Worm (Caenorhabditis elegans): ENCODE measurements around the gene F26F2.1.

Gene F26F2.1

DNA sequence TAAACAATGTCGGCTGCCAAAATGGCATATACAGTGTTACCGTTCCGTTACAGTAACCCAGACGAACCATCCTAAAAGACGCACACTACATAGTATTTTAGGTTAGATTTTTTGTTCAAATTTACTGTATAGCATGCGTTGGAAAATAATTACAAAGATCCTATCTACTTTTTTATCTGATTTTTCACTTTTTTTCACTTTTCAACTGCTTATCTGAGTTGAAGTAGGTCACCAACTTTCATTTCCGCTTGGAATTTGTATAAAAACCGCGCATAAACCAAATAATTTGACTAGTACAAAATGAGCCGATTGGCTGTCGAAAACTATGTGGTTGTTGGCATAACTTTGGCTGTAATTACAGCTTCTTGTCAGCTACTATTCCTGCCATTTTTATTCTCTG lies 38.1 kb upstream of the F26F2.1 start, which contains the start of gene col-163:
TSS of gene col-163 (plus strand) at position 301 of the 400 bp plus-strand sequence.
- TF ChIP-seq ceh-39 (tag; optimal IDR thresholded peaks at IDR 0.05) (no peak), nhr-237 (tag; optimal IDR thresholded peaks at IDR 0.05) (no peak), unc-39 (tag; optimal IDR thresholded peaks at IDR 0.05) (no peak), elt-3 (tag; optimal IDR thresholded peaks at IDR 0.05) (no peak), flh-1 (GFP tag; optimal IDR thresholded peaks at IDR 0.05) (no peak), elt-1 (tag; optimal IDR thresholded peaks at IDR 0.05; ENCODE audit: borderline replicate concordance, insufficient read depth) (no peak), pha-4 (tag; optimal IDR thresholded peaks at IDR 0.05) (no peak), sptf-1 (tag; optimal IDR thresholded peaks at IDR 0.05) (no peak), ham-2 (GFP tag; optimal IDR thresholded peaks at IDR 0.05) (no peak), lin-13 (tag; optimal IDR thresholded peaks at IDR 0.05) (no peak)

- TF ChIP-seq cnd-1 (tag; optimal IDR thresholded peaks at IDR 0.05) (no peak), nhr-28 (tag; optimal IDR thresholded peaks at IDR 0.05) (no peak), nhr-237 (tag; optimal IDR thresholded peaks at IDR 0.05) (no peak), tbx-8 (GFP tag; optimal IDR thresholded peaks at IDR 0.05) (no peak), flh-1 (GFP tag; optimal IDR thresholded peaks at IDR 0.05) (no peak)
These were observed 35.4 kb upstream of the F26F2.1 start, which contains the start of gene F46B3.1 for ce11 chrV:20597076-20597475. Gene F46B3.1 (minus strand): TSS chrV:20597176.

DNA sequence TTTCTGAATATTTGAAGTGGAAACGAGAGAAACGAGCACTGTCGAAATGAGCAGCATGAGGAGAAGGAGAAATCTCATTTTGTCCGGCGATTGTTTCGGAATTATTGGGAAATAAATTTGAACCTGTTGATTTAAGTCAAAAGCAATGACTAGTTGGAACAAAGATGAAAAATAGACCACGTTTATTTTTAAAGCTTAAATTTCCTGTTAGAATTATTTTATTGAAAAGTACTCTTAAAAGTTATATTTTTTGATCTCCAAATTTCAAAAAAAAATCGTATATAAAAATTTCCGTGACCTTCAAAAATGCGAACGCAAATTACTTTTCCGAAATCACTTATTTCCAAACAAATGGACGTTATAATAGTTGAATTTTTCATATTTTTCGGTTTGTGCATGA lies 34.0 kb upstream of the F26F2.1 start, which contains the start of gene F26F2.11:
TSS of gene F26F2.11 (minus strand) at position 101 of the 400 bp plus-strand sequence.
- TF ChIP-seq mab-5 (tag; optimal IDR thresholded peaks at IDR 0.05) (no peak), lin-32 (GFP tag; optimal IDR thresholded peaks at IDR 0.05) (no peak), mls-2 (tag; optimal IDR thresholded peaks at IDR 0.05) (no peak), drap-1 (GFP tag; optimal IDR thresholded peaks at IDR 0.05) (no peak), bed-3 (GFP tag; optimal IDR thresholded peaks at IDR 0.05) (no peak), ces-1 (GFP tag; optimal IDR thresholded peaks at IDR 0.05) (no peak), snpc-4 (tag; optimal IDR thresholded peaks at IDR 0.05) (no peak), ceh-39 (tag; optimal IDR thresholded peaks at IDR 0.05) (no peak), nhr-28 (tag; optimal IDR thresholded peaks at IDR 0.05) (no peak), unc-120 (tag; optimal IDR thresholded peaks at IDR 0.05; ENCODE audit: poor library complexity, severe bottlenecking) (no peak), flh-1 (GFP tag; optimal IDR thresholded peaks at IDR 0.05) (no peak), lsy-2 (tag; optimal IDR thresholded peaks at IDR 0.05) (no peak), nhr-12 (tag; optimal IDR thresholded peaks at IDR 0.05) (no peak)

DNA sequence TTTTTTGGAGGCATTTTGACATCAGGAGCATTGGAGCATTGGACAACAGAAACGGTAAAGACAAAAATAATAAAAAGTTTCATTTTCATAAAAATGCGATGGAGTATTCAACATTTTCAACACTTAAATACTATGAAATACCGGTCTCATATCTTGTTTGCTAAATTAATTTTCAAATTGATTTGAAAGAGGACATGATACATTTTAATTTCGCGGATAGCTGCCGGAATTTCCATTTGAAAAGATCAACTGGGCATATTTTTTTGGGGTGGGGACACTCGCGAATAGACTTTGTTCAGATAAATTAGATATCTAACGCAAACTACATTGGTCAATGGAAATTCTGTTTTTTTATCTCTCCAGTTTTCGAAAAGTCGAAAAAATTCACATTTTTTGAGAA lies 33.1 kb upstream of the F26F2.1 start, which contains the start of gene F26F2.10:
TSS of gene F26F2.10 (minus strand) at position 101 of the 400 bp plus-strand sequence.
- TF ChIP-seq elt-1 (tag; optimal IDR thresholded peaks at IDR 0.05; ENCODE audit: borderline replicate concordance, insufficient read depth) (no peak), ceh-39 (tag; optimal IDR thresholded peaks at IDR 0.05) (no peak), hlh-1 (tag; optimal IDR thresholded peaks at IDR 0.05) (no peak), lin-13 (tag; optimal IDR thresholded peaks at IDR 0.05) (no peak), lsy-2 (tag; optimal IDR thresholded peaks at IDR 0.05) (no peak), ceh-83 (GFP tag; optimal IDR thresholded peaks at IDR 0.05) (no peak), ham-2 (GFP tag; optimal IDR thresholded peaks at IDR 0.05) (no peak), ces-1 (GFP tag; optimal IDR thresholded peaks at IDR 0.05) (no peak), snpc-4 (tag; optimal IDR thresholded peaks at IDR 0.05) (no peak), M03D4.4 (tag; optimal IDR thresholded peaks at IDR 0.05) (no peak), flh-1 (GFP tag; optimal IDR thresholded peaks at IDR 0.05) (no peak), elt-3 (tag; optimal IDR thresholded peaks at IDR 0.05) (no peak), unc-120 (tag; optimal IDR thresholded peaks at IDR 0.05; ENCODE audit: poor library complexity, severe bottlenecking) (no peak)

DNA sequence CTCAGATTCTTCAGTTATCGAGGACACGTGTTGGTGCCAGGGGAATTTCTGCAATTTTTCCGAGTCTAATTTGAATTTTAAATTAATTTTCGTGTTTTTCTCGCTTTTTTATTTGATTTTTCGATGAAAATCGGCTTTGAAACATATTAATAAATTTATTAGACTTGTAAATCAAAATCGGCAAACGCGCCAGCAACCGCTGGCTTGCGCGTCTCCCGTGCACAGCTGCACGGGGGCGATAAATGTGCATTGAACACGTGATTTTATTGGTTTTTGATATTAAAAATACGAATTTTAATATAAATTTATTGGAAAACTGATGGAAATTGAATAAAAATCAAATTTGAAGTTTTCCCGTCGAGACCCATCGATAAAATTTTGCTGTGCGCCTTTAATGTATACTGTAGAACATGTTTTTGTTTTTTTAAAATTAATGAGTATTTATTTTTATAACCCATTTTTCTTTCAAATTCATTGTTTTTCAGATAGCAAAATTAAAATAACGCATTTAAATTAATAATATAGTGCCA lies 18.9 kb upstream of the F26F2.1 start, which contains the start of gene F26F2.7:
TSS of gene F26F2.7 (plus strand) at position 480 of the 530 bp plus-strand sequence.
- peak; percentile 74 for TF ChIP-seq mep-1 (tag; optimal IDR thresholded peaks at IDR 0.05)
- TF ChIP-seq unc-120 (tag; optimal IDR thresholded peaks at IDR 0.05; ENCODE audit: poor library complexity, severe bottlenecking): no peak
- TF ChIP-seq ceh-43 (GFP tag; optimal IDR thresholded peaks at IDR 0.05): peak; percentile 34
- TF ChIP-seq drap-1 (GFP tag; optimal IDR thresholded peaks at IDR 0.05): peak; percentile 71
- TF ChIP-seq pha-4 (tag; optimal IDR thresholded peaks at IDR 0.05): peak; percentile 23
- no peak for TF ChIP-seq ham-2 (GFP tag; optimal IDR thresholded peaks at IDR 0.05)
- TF ChIP-seq mab-5 (tag; optimal IDR thresholded peaks at IDR 0.05): peak; percentile 45
- peak; percentile 77 for TF ChIP-seq ces-1 (GFP tag; optimal IDR thresholded peaks at IDR 0.05)
- peak; percentile 17 for TF ChIP-seq lin-32 (GFP tag; optimal IDR thresholded peaks at IDR 0.05)
- TF ChIP-seq nhr-12 (tag; optimal IDR thresholded peaks at IDR 0.05): no peak
- TF ChIP-seq ceh-39 (tag; optimal IDR thresholded peaks at IDR 0.05): peak; percentile 12
- TF ChIP-seq mls-2 (tag; optimal IDR thresholded peaks at IDR 0.05): peak; percentile 67
- TF ChIP-seq hlh-1 (tag; optimal IDR thresholded peaks at IDR 0.05): peak; percentile 23
- TF ChIP-seq cnd-1 (tag; optimal IDR thresholded peaks at IDR 0.05): peak; percentile 48
- TF ChIP-seq nhr-237 (tag; optimal IDR thresholded peaks at IDR 0.05): no peak
- TF ChIP-seq M03D4.4 (tag; optimal IDR thresholded peaks at IDR 0.05): peak; percentile 53
- peak; percentile 57 for TF ChIP-seq lsy-2 (tag; optimal IDR thresholded peaks at IDR 0.05)
- no peak for TF ChIP-seq ztf-11 (tag; optimal IDR thresholded peaks at IDR 0.05)
- TF ChIP-seq sptf-1 (tag; optimal IDR thresholded peaks at IDR 0.05): peak; percentile 95
- peak; percentile 61 for TF ChIP-seq ceh-83 (GFP tag; optimal IDR thresholded peaks at IDR 0.05)
- no peak for TF ChIP-seq nhr-76 (tag; optimal IDR thresholded peaks at IDR 0.05)
- TF ChIP-seq lin-13 (tag; optimal IDR thresholded peaks at IDR 0.05): peak; percentile 70

All from whole organism, mixed stage, embryonic.